Worm (Caenorhabditis elegans) whole organism, L4/young adult: ENCODE results near the gene F20D12.12.

Source experiments
- W03F9.2 ChIP-seq: fragments of 150-350 bp; optimal IDR thresholded peaks from 2 replicates; lab custom pipeline; 2014; ENCODE audit warnings: missing biosample characterization, missing genetic modification characterization
- dao-5 ChIP-seq: sonication (generic microtip); optimal IDR thresholded peaks from 2 replicates; lab custom pipeline; 2016; ENCODE audit warnings: missing genotype, missing genetic modification characterization, moderate library complexity, missing compliant biosample characterization
- him-1 ChIP-seq: sonication (generic microtip); optimal IDR thresholded peaks from 2 replicates; lab custom pipeline; 2016; ENCODE audit warnings: missing genotype, missing genetic modification reagents, missing genetic modification characterization, missing compliant biosample characterization

- TF ChIP-seq W03F9.2 (tag; lab: Kevin White, UChicago), result no peak
- TF ChIP-seq him-1 (tag; lab: Kevin White, UChicago), result no peak
- TF ChIP-seq dao-5 (tag; lab: Kevin White, UChicago), result no peak
These were observed 27.1 kb upstream of the F20D12.12 start, which contains the start of gene C49H3.16 for ce11 chrIV:7920126-7920525.
